Fruit fly (Drosophila melanogaster) whole organism, embryonic: ENCODE data around the gene Hr96.
A peak's percentile ranks its signal among the peaks of the same experiment; 100 is the strongest.

ENCODE experiments used
- Blimp-1 ChIP-seq: fragments of 200-800 bp; sonication (Bioruptor generic); optimal IDR thresholded peaks from 3 replicates; lab custom pipeline; 2018; ENCODE audit warnings: missing biosample characterization, missing genetic modification characterization, mild to moderate bottlenecking, moderate library complexity, missing genetic modification reagents
- Bteb2 ChIP-seq: fragments of 200-800 bp; sonication (Bioruptor generic); optimal IDR thresholded peaks from 2 replicates; lab custom pipeline; 2016; ENCODE audit warnings: missing biosample characterization, missing genetic modification characterization
- CG10565 ChIP-seq: fragments of 200-800 bp; sonication (Bioruptor generic); optimal IDR thresholded peaks from 3 replicates; lab custom pipeline; 2016; ENCODE audit warnings: missing biosample characterization, mild to moderate bottlenecking, missing genetic modification characterization
- CG10959 ChIP-seq: fragments of 200-800 bp; sonication (Bioruptor generic); IDR thresholded peaks from 2 replicates; pipeline ENCODE4 v1.3.6; 2022; ENCODE audit warnings: missing biosample characterization, missing genetic modification characterization
- CG1233 ChIP-seq: fragments of 200-800 bp; sonication (Bioruptor generic); optimal IDR thresholded peaks from 4 replicates; lab custom pipeline; 2018; ENCODE audit warnings: missing biosample characterization, mild to moderate bottlenecking, missing genetic modification characterization
- CG14014 ChIP-seq: fragments of 200-800 bp; sonication (Bioruptor generic); IDR thresholded peaks from 2 replicates; pipeline ENCODE4 v1.3.6; 2022; ENCODE audit warnings: missing biosample characterization, missing genetic modification characterization
- CG14860 ChIP-seq: fragments of 200-800 bp; sonication (Bioruptor generic); IDR thresholded peaks from 3 replicates; pipeline ENCODE4 v1.3.6; 2022; ENCODE audit warnings: missing biosample characterization, missing genetic modification characterization; ENCODE audit not compliant: partially characterized antibody
- CG15514 ChIP-seq: fragments of 200-800 bp; sonication (Bioruptor generic); optimal IDR thresholded peaks from 3 replicates; lab custom pipeline; 2017; ENCODE audit warnings: missing biosample characterization, missing genetic modification characterization, mild to moderate bottlenecking, moderate library complexity, missing genetic modification reagents
- CG17802 ChIP-seq: fragments of 200-800 bp; sonication (Bioruptor generic); optimal IDR thresholded peaks from 2 replicates; lab custom pipeline; 2018; ENCODE audit warnings: missing biosample characterization, mild to moderate bottlenecking, missing genetic modification characterization, moderate library complexity
- CG18599 ChIP-seq: fragments of 200-800 bp; sonication (Bioruptor generic); optimal IDR thresholded peaks from 3 replicates; lab custom pipeline; 2017; ENCODE audit warnings: missing biosample characterization, missing genetic modification characterization, mild to moderate bottlenecking, moderate library complexity, missing genetic modification reagents
- CG2120 ChIP-seq: fragments of 200-800 bp; sonication (Bioruptor generic); optimal IDR thresholded peaks from 3 replicates; lab custom pipeline; 2016; ENCODE audit warnings: missing biosample characterization, missing genetic modification characterization
- CG2875 ChIP-seq: fragments of 200-800 bp; sonication (Bioruptor generic); optimal IDR thresholded peaks from 2 replicates; lab custom pipeline; 2017; ENCODE audit warnings: missing biosample characterization, mild to moderate bottlenecking, missing genetic modification characterization, missing genetic modification reagents
- CG6791 ChIP-seq: fragments of 200-800 bp; sonication (Bioruptor generic); IDR thresholded peaks from 3 replicates; pipeline ENCODE4 v1.3.6; 2022; ENCODE audit warnings: missing biosample characterization, missing genetic modification characterization; ENCODE audit not compliant: partially characterized antibody
- CG7357 ChIP-seq: fragments of 200-800 bp; sonication (Bioruptor generic); IDR thresholded peaks from 3 replicates; pipeline ENCODE4 v1.3.6; 2022; ENCODE audit warnings: missing biosample characterization, missing genetic modification characterization
- CG7745 ChIP-seq: fragments of 200-800 bp; sonication (Bioruptor generic); optimal IDR thresholded peaks from 2 replicates; lab custom pipeline; 2018; ENCODE audit warnings: missing biosample characterization, mild to moderate bottlenecking, missing genetic modification characterization, moderate library complexity
- CG8290 ChIP-seq, 3 experiments: fragments of 200-800 bp; sonication (Bioruptor generic); optimal IDR thresholded peaks; 2 replicates each; lab custom pipeline; 2016 to 2019; ENCODE audit warnings: missing biosample characterization in 3 of 3, missing genetic modification characterization in 3 of 3, mild to moderate bottlenecking in 2 of 3, moderate library complexity in 1 of 3
- Dip2 ChIP-seq: fragments of 200-800 bp; sonication (Bioruptor generic); IDR thresholded peaks from 2 replicates; pipeline ENCODE4 v1.3.6; 2022; ENCODE audit warnings: missing biosample characterization, missing genetic modification characterization
- Dll ChIP-seq: fragments of 200-800 bp; sonication (Bioruptor generic); IDR thresholded peaks from 4 replicates; pipeline ENCODE4 v1.3.6; 2022; ENCODE audit warnings: missing biosample characterization, missing genetic modification characterization; ENCODE audit not compliant: partially characterized antibody
- Eip74EF ChIP-seq, 2 experiments: fragments of 200-800 bp in 1 of 2; fragments of >200 bp in 1 of 2; sonication (Bioruptor generic) in 1 of 2; optimal IDR thresholded peaks; 2 replicates each; lab custom pipeline; 2017 to 2019; ENCODE audit warnings: missing biosample characterization in 2 of 2, missing genetic modification characterization in 2 of 2, mild to moderate bottlenecking in 1 of 2, moderate library complexity in 1 of 2
- Ets65A ChIP-seq: fragments of 200-800 bp; sonication (Bioruptor generic); peaks from one replicate; lab custom pipeline; 2016; ENCODE audit warnings: missing biosample characterization, missing genetic modification characterization
- Fer2 ChIP-seq: fragments of 200-800 bp; sonication (Bioruptor generic); optimal IDR thresholded peaks from 2 replicates; lab custom pipeline; 2018; ENCODE audit warnings: missing biosample characterization, mild to moderate bottlenecking, missing genetic modification characterization, moderate library complexity
- Gsc ChIP-seq: fragments of 200-800 bp; sonication (Bioruptor generic); IDR thresholded peaks from 2 replicates; pipeline ENCODE4 v1.3.6; 2022; ENCODE audit warnings: missing biosample characterization, missing genetic modification characterization
- HmgZ ChIP-seq: fragments of 200-800 bp; sonication (Bioruptor generic); optimal IDR thresholded peaks from 2 replicates; lab custom pipeline; 2018; ENCODE audit warnings: missing biosample characterization, mild to moderate bottlenecking, missing genetic modification characterization
- Hmx ChIP-seq: fragments of 200-800 bp; sonication (Bioruptor generic); optimal IDR thresholded peaks from 2 replicates; lab custom pipeline; 2016; ENCODE audit warnings: missing biosample characterization, missing genetic modification characterization
- Lhr ChIP-seq: fragments of 200-800 bp; sonication (Bioruptor generic); optimal IDR thresholded peaks from 3 replicates; lab custom pipeline; 2017; ENCODE audit warnings: mild to moderate bottlenecking, missing biosample characterization, missing genetic modification reagents, missing genetic modification characterization
- Lim3 ChIP-seq: fragments of 200-800 bp; sonication (Bioruptor generic); IDR thresholded peaks from 2 replicates; pipeline ENCODE4 v1.3.6; 2022; ENCODE audit warnings: missing biosample characterization, missing genetic modification characterization
- MBD-R2 ChIP-seq: fragments of 200-800 bp; sonication (Bioruptor generic); IDR thresholded peaks from 2 replicates; pipeline ENCODE4 v1.3.6; 2022; ENCODE audit warnings: missing biosample characterization, missing genetic modification characterization
- NfI ChIP-seq: fragments of 200-800 bp; sonication (Bioruptor generic); optimal IDR thresholded peaks from 3 replicates; lab custom pipeline; 2018; ENCODE audit warnings: missing biosample characterization, mild to moderate bottlenecking, missing genetic modification characterization, moderate library complexity
- Side ChIP-seq: fragments of 200-800 bp; sonication (Bioruptor generic); optimal IDR thresholded peaks from 2 replicates; lab custom pipeline; 2016; ENCODE audit warnings: missing biosample characterization, missing genetic modification characterization
- Trl ChIP-seq, 3 experiments: fragments of >200 bp in 2 of 3; fragments of 200-800 bp in 1 of 3; sonication (Bioruptor generic) in 1 of 3; optimal IDR thresholded peaks; 2 replicates in 1 of 3; 3 replicates in 2 of 3; lab custom pipeline; 2016 to 2017; ENCODE audit warnings: missing biosample characterization in 1 of 3, missing genetic modification characterization in 1 of 3
- amos ChIP-seq: fragments of 200-800 bp; sonication (Bioruptor generic); IDR thresholded peaks from 2 replicates; pipeline ENCODE4 v1.3.6; 2022; ENCODE audit warnings: missing biosample characterization, missing genetic modification characterization; ENCODE audit not compliant: partially characterized antibody
- aop ChIP-seq: fragments of 200-800 bp; sonication (Bioruptor generic); IDR thresholded peaks from 2 replicates; pipeline ENCODE4 v1.3.6; 2022; ENCODE audit warnings: missing biosample characterization, missing genetic modification characterization
- bbx ChIP-seq: fragments of 200-800 bp; sonication (Bioruptor generic); IDR thresholded peaks from 2 replicates; pipeline ENCODE4 v1.3.6; 2022; ENCODE audit warnings: missing biosample characterization, missing genetic modification characterization; ENCODE audit not compliant: partially characterized antibody
- corto ChIP-seq: fragments of 200-800 bp; sonication (Bioruptor generic); optimal IDR thresholded peaks from 2 replicates; lab custom pipeline; 2016; ENCODE audit warnings: missing biosample characterization, mild to moderate bottlenecking, missing genetic modification characterization, moderate library complexity
- dm ChIP-seq: fragments of 200-800 bp; sonication (Bioruptor generic); optimal IDR thresholded peaks from 3 replicates; lab custom pipeline; 2016; ENCODE audit warnings: missing biosample characterization, missing genetic modification characterization
- dmrt11E ChIP-seq: fragments of 200-800 bp; sonication (Bioruptor generic); optimal IDR thresholded peaks from 3 replicates; lab custom pipeline; 2018; ENCODE audit warnings: missing biosample characterization, mild to moderate bottlenecking, missing genetic modification characterization, moderate library complexity
- eve ChIP-seq, 2 experiments: fragments of >200 bp; optimal IDR thresholded peaks; 2 replicates each; lab custom pipeline; 2017; ENCODE audit warnings: missing biosample characterization in 2 of 2, missing genetic modification characterization in 2 of 2
- ftz-f1 ChIP-seq: fragments of 200-800 bp; sonication (Bioruptor generic); optimal IDR thresholded peaks from 2 replicates; lab custom pipeline; 2016; ENCODE audit warnings: missing biosample characterization, missing genetic modification characterization
- gro ChIP-seq: fragments of 200-800 bp; sonication (Bioruptor generic); optimal IDR thresholded peaks from 2 replicates; lab custom pipeline; 2016; ENCODE audit warnings: missing biosample characterization, missing genetic modification characterization
- gsb ChIP-seq: fragments of 200-800 bp; sonication (Bioruptor generic); IDR thresholded peaks from 2 replicates; pipeline ENCODE4 v1.3.6; 2022; ENCODE audit warnings: missing biosample characterization, missing genetic modification characterization
- hbn ChIP-seq: fragments of 200-800 bp; sonication (Bioruptor generic); IDR thresholded peaks from 2 replicates; pipeline ENCODE4 v1.3.6; 2022; ENCODE audit warnings: missing biosample characterization, missing genetic modification characterization; ENCODE audit not compliant: partially characterized antibody
- pfk ChIP-seq: fragments of 200-800 bp; sonication (Bioruptor generic); optimal IDR thresholded peaks from 2 replicates; lab custom pipeline; 2018; ENCODE audit warnings: missing biosample characterization, mild to moderate bottlenecking, missing genetic modification characterization, moderate library complexity
- phol ChIP-seq: fragments of 200-800 bp; sonication (Bioruptor generic); optimal IDR thresholded peaks from 3 replicates; lab custom pipeline; 2018; ENCODE audit warnings: missing biosample characterization, mild to moderate bottlenecking, missing genetic modification characterization, moderate library complexity
- pita ChIP-seq: fragments of 200-800 bp; sonication (Bioruptor generic); optimal IDR thresholded peaks from 2 replicates; lab custom pipeline; 2017; ENCODE audit warnings: missing biosample characterization, mild to moderate bottlenecking, missing genetic modification characterization
- sd ChIP-seq: fragments of 200-800 bp; sonication (Bioruptor generic); optimal IDR thresholded peaks from 3 replicates; lab custom pipeline; 2018; ENCODE audit warnings: missing biosample characterization, mild to moderate bottlenecking, missing genetic modification characterization, moderate library complexity
- sr ChIP-seq: fragments of 200-800 bp; sonication (Bioruptor generic); IDR thresholded peaks from 3 replicates; pipeline ENCODE4 v1.3.6; 2022; ENCODE audit warnings: missing biosample characterization, missing genetic modification characterization
- tx ChIP-seq: fragments of 200-800 bp; sonication (Bioruptor generic); optimal IDR thresholded peaks from 2 replicates; lab custom pipeline; 2016; ENCODE audit warnings: missing biosample characterization, missing genetic modification characterization
- vfl ChIP-seq: fragments of 200-800 bp; sonication (Bioruptor generic); optimal IDR thresholded peaks from 2 replicates; lab custom pipeline; 2016; ENCODE audit warnings: missing biosample characterization, missing genetic modification characterization
- wor ChIP-seq: fragments of 200-800 bp; sonication (Bioruptor generic); IDR thresholded peaks from 2 replicates; pipeline ENCODE4 v1.3.6; 2022; ENCODE audit warnings: missing biosample characterization, missing genetic modification characterization

Gene Hr96

dm6 chr3R:25047504-25047903 lies 22.5 kb downstream of the Hr96 start, which contains the start of gene CG11790 (continued):
- TF ChIP-seq CG8290 (GFP tag; optimal IDR thresholded peaks at IDR 0.05; lab: Kevin White, UChicago) (no peak), CG8290 (tag; optimal IDR thresholded peaks at IDR 0.05; lab: Kevin White, UChicago) (peak in 1 of 2 experiments; percentile 78), Blimp-1 (GFP tag; lab: Kevin White, UChicago) (no peak), CG14860 (peak; percentile 71), eve (GFP tag; optimal IDR thresholded peaks at IDR 0.05; lab: Kevin White, UChicago) (no peak), CG2875 (no peak), Dll (GFP tag; lab: Robert Waterston, UW) (peak; percentile 84), Side (no peak), CG18599 (GFP tag; lab: Kevin White, UChicago) (no peak), CG10959 (GFP tag; lab: Robert Waterston, UW) (no peak), Gsc (GFP tag; lab: Robert Waterston, UW) (no peak), tx (GFP tag; lab: Kevin White, UChicago) (no peak), CG7745 (tag; lab: Kevin White, UChicago) (no peak), pita (GFP tag; lab: Kevin White, UChicago) (no peak), Bteb2 (GFP tag; lab: Kevin White, UChicago) (no peak), Lim3 (GFP tag; lab: Robert Waterston, UW) (no peak), CG2120 (GFP tag; lab: Kevin White, UChicago) (no peak), Dip2 (GFP tag; lab: Robert Waterston, UW) (no peak), bbx (GFP tag; lab: Robert Waterston, UW) (peak; percentile 85), gsb (GFP tag; lab: Robert Waterston, UW) (no peak), Ets65A (GFP tag; lab: Kevin White, UChicago) (peak; percentile 43), CG6791 (peak; percentile 83), Lhr (GFP tag; lab: Kevin White, UChicago) (no peak), pfk (GFP tag; lab: Kevin White, UChicago) (peak; percentile 8), amos (GFP tag; lab: Robert Waterston, UW) (peak; percentile 75), wor (no peak), phol (tag; lab: Kevin White, UChicago) (no peak), dm (GFP tag; lab: Kevin White, UChicago) (no peak), Trl (optimal IDR thresholded peaks at IDR 0.05; lab: Kevin White, UChicago) (no peak), Trl (GFP tag; optimal IDR thresholded peaks at IDR 0.05; lab: Kevin White, UChicago) (no peak), aop (no peak), CG1233 (GFP tag; lab: Kevin White, UChicago) (no peak), ftz-f1 (GFP tag; lab: Kevin White, UChicago) (peak; percentile 69), NfI (GFP tag; lab: Kevin White, UChicago) (peak; percentile 12), gro (GFP tag; lab: Kevin White, UChicago) (peak; percentile 5), CG17802 (tag; lab: Kevin White, UChicago) (no peak), sr (no peak), CG7357 (GFP tag; lab: Robert Waterston, UW) (no peak), MBD-R2 (peak; percentile 84), Eip74EF (GFP tag; optimal IDR thresholded peaks at IDR 0.05; lab: Kevin White, UChicago) (no peak), Fer2 (tag; lab: Kevin White, UChicago) (no peak), dmrt11E (tag; lab: Kevin White, UChicago) (no peak), CG14014 (GFP tag; lab: Robert Waterston, UW) (0 out of 2 replicates have a peak, but pooled peaks have one; percentile 26), HmgZ (tag; lab: Kevin White, UChicago) (peak; percentile 46), corto (no peak), CG15514 (peak; percentile 75), hbn (GFP tag; lab: Robert Waterston, UW) (peak; percentile 73; the same call in 1 of the 2 replicates), Hmx (GFP tag; lab: Kevin White, UChicago) (no peak), vfl (no peak), sd (tag; lab: Kevin White, UChicago) (no peak), CG10565 (no peak)
